Fruit fly (Drosophila melanogaster): Measurements from ENCODE around the gene CG6462.
A peak's percentile ranks its signal among the peaks of the same experiment; 100 is the strongest.

CG6462 gene

dm6 chr3L:5987637-5988036, 49.3 kb upstream of the CG6462 start (continued):
- TF ChIP-seq CG1529 (GFP tag; optimal IDR thresholded peaks at IDR 0.05) (peak; percentile 57), ac (GFP tag; optimal IDR thresholded peaks at IDR 0.05) (peak; percentile 40), H15 (GFP tag; IDR thresholded peaks at IDR 0.05) (0 out of 3 replicates have a peak, but pooled peaks have one; percentile 48), CG31441 (GFP tag; IDR thresholded peaks at IDR 0.05) (peak; percentile 67), gsb-n (tag; optimal IDR thresholded peaks at IDR 0.05) (peak; percentile 25), lilli (GFP tag; optimal IDR thresholded peaks at IDR 0.05) (peak; percentile 26), nau (GFP tag; optimal IDR thresholded peaks at IDR 0.05) (no peak), wor (GFP tag; IDR thresholded peaks at IDR 0.05) (no peak), CG10959 (GFP tag; IDR thresholded peaks at IDR 0.05) (peak; percentile 75), nmo (GFP tag; optimal IDR thresholded peaks at IDR 0.05) (peak; percentile 59), ssp (GFP tag; IDR thresholded peaks at IDR 0.05) (peak; percentile 22; the same call in 1 of the 2 replicates), CG12219 (GFP tag; optimal IDR thresholded peaks at IDR 0.05) (peak; percentile 52), ken (GFP tag; IDR thresholded peaks at IDR 0.05) (no peak), CG7556 (GFP tag; optimal IDR thresholded peaks at IDR 0.05) (peak; percentile 54), CG10979 (tag; optimal IDR thresholded peaks at IDR 0.05) (peak; percentile 82), pan (optimal IDR thresholded peaks at IDR 0.05) (no peak), pan (GFP tag; optimal IDR thresholded peaks at IDR 0.05 in 1 of 2, IDR thresholded peaks at IDR 0.05 in 1 of 2) (peak in 1 of 2 experiments; percentile 47), CG12942 (GFP tag; optimal IDR thresholded peaks at IDR 0.05) (no peak), D19A (tag; optimal IDR thresholded peaks at IDR 0.05) (peak; percentile 74), CG4820 (GFP tag; optimal IDR thresholded peaks at IDR 0.05) (peak; percentile 32), HmgD (GFP tag; optimal IDR thresholded peaks at IDR 0.05) (no peak), CG8765 (GFP tag; IDR thresholded peaks at IDR 0.05) (peak; percentile 61; the same call in 1 of the 2 replicates), CG1233 (GFP tag; optimal IDR thresholded peaks at IDR 0.05) (peak; percentile 43), Ptx1 (GFP tag; IDR thresholded peaks at IDR 0.05) (no peak), vvl (GFP tag; IDR thresholded peaks at IDR 0.05) (peak; percentile 52), CG18764 (GFP tag; optimal IDR thresholded peaks at IDR 0.05) (no peak), mld (GFP tag; IDR thresholded peaks at IDR 0.05; ENCODE audit: partially characterized antibody) (no peak), chn (GFP tag; optimal IDR thresholded peaks at IDR 0.05) (peak; percentile 51), vfl (GFP tag; optimal IDR thresholded peaks at IDR 0.05) (no peak), nerfin-1 (tag; optimal IDR thresholded peaks at IDR 0.05) (peak; percentile 66), CG3163 (GFP tag; optimal IDR thresholded peaks at IDR 0.05) (no peak), row (GFP tag; IDR thresholded peaks at IDR 0.05) (peak; percentile 67), Gsc (GFP tag; IDR thresholded peaks at IDR 0.05) (peak; percentile 50; the same call in 1 of the 2 replicates), HHEX (GFP tag; optimal IDR thresholded peaks at IDR 0.05) (peak; percentile 21), amos (GFP tag; IDR thresholded peaks at IDR 0.05; ENCODE audit: partially characterized antibody) (no peak), CG8281 (tag; optimal IDR thresholded peaks at IDR 0.05) (no peak), grau (tag; optimal IDR thresholded peaks at IDR 0.05) (peak; percentile 51), esg (GFP tag; conservative IDR thresholded peaks at IDR 0.05) (no peak), dmrt99B (tag; optimal IDR thresholded peaks at IDR 0.05) (peak; percentile 46), CG8290 (GFP tag; optimal IDR thresholded peaks at IDR 0.05) (peak; percentile 0), CG8290 (tag; optimal IDR thresholded peaks at IDR 0.05) (no peak), CG12236 (GFP tag; optimal IDR thresholded peaks at IDR 0.05) (peak; percentile 36), CG8944 (GFP tag; optimal IDR thresholded peaks at IDR 0.05) (peak; percentile 10), CG33557 (GFP tag; optimal IDR thresholded peaks at IDR 0.05) (peak; percentile 68), sc (optimal IDR thresholded peaks at IDR 0.05) (no peak), sc (GFP tag; optimal IDR thresholded peaks at IDR 0.05) (peak; percentile 25), CG6683 (GFP tag; optimal IDR thresholded peaks at IDR 0.05) (no peak), crol (GFP tag; IDR thresholded peaks at IDR 0.05) (no peak), Max (GFP tag; optimal IDR thresholded peaks at IDR 0.05) (peak; percentile 32), CG4424 (GFP tag; optimal IDR thresholded peaks at IDR 0.05) (peak; percentile 68), CG13894 (tag; optimal IDR thresholded peaks at IDR 0.05) (no peak), unpg (GFP tag; optimal IDR thresholded peaks at IDR 0.05) (peak; percentile 42)
